Worm (Caenorhabditis elegans) whole organism, early embryonic: Measurements from ENCODE around the gene cnx-1.

Source experiments
- B0310.2 ChIP-seq: sonication (generic microtip); optimal IDR thresholded peaks from 2 replicates; lab custom pipeline; 2016; ENCODE audit warnings: mild to moderate bottlenecking, missing genetic modification characterization, missing compliant biosample characterization
- F13C5.2 ChIP-seq: sonication (generic microtip); optimal IDR thresholded peaks from 2 replicates; lab custom pipeline; 2017; ENCODE audit warnings: mild to moderate bottlenecking, missing genetic modification characterization, inconsistent platforms, missing compliant biosample characterization
- ama-1 ChIP-seq: fragments of 150-350 bp; optimal IDR thresholded peaks from 2 replicates; lab custom pipeline; 2014
- ceh-13 ChIP-seq: fragments of 200-800 bp; sonication (Bioruptor generic); optimal IDR thresholded peaks from 2 replicates; lab custom pipeline; 2018; ENCODE audit warnings: mild to moderate bottlenecking, missing genetic modification characterization, missing compliant biosample characterization
- ceh-36 ChIP-seq: sonication (generic microtip); optimal IDR thresholded peaks from 2 replicates; lab custom pipeline; 2016; ENCODE audit warnings: missing genetic modification characterization, inconsistent platforms, missing compliant biosample characterization
- flt-1 ChIP-seq: fragments of 200-800 bp; sonication (Bioruptor generic); IDR thresholded peaks from 2 replicates; pipeline ENCODE4 v1.3.6; 2022; ENCODE audit warnings: missing genetic modification characterization, missing compliant biosample characterization
- hmg-4 ChIP-seq: fragments of 200-800 bp; sonication (Bioruptor generic); optimal IDR thresholded peaks from 2 replicates; lab custom pipeline; 2018; ENCODE audit warnings: mild to moderate bottlenecking, missing genetic modification characterization, missing compliant biosample characterization
- pes-1 ChIP-seq: fragments of 200-800 bp; sonication (Bioruptor generic); IDR thresholded peaks from 2 replicates; pipeline ENCODE4 v1.3.6; 2022; ENCODE audit warnings: missing genetic modification reagents, missing genetic modification characterization, missing compliant biosample characterization
- tbx-11 ChIP-seq: fragments of 200-800 bp; sonication (Bioruptor generic); IDR thresholded peaks from 2 replicates; pipeline ENCODE4 v1.3.6; 2022; ENCODE audit warnings: missing genetic modification characterization, missing compliant biosample characterization
- tbx-37 ChIP-seq: fragments of 200-800 bp; sonication (Bioruptor generic); conservative IDR thresholded peaks from 2 replicates; pipeline ENCODE4 v1.3.6; 2022; ENCODE audit warnings: missing genetic modification reagents, missing genetic modification characterization, missing compliant biosample characterization

DNA sequence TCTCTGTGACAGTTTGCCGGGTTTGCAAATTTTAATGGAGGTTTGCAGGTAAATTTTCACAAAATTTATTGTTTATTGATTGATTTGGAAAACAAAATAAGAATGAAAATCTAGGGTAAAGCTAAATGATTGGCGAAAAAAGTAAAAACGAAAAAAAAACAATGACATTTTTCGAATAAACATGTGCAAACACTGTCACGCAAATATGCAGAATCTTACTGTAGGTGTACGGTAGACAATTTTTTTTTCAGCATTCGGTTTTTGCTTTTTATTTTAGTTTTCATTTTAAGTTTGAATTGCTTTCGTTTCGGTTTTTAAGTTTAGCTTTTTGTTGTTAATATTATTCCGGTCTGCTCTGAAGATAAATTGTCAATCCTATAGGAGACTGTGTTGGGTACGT, 957 bp upstream of the cnx-1 start:
- TF ChIP-seq flt-1 (GFP tag; lab: Robert Waterston, UW) (no peak), hmg-4 (no peak), B0310.2 (tag; lab: Kevin White, UChicago) (no peak), ama-1 (lab: Kevin White, UChicago) (no peak), pes-1 (GFP tag; lab: Robert Waterston, UW) (no peak), tbx-37 (no peak), ceh-13 (GFP tag; lab: Kevin White, UChicago) (no peak), ceh-36 (tag; lab: Kevin White, UChicago) (no peak), F13C5.2 (tag; lab: Kevin White, UChicago) (no peak), tbx-11 (GFP tag; lab: Robert Waterston, UW) (no peak)
